Fruit fly (Drosophila melanogaster): ENCODE data around the gene D19B.
A peak's percentile ranks its signal among the peaks of the same experiment; 100 is the strongest.

D19B gene

dm6 chr3L:6159863-6160262, 24.9 kb downstream of the D19B start (continued):
- TF ChIP-seq oc (tag; optimal IDR thresholded peaks at IDR 0.05) (no peak), CG3726 (GFP tag; IDR thresholded peaks at IDR 0.05) (no peak), Kr (GFP tag; optimal IDR thresholded peaks at IDR 0.05) (no peak), CG10274 (GFP tag; optimal IDR thresholded peaks at IDR 0.05) (no peak), CG5245 (GFP tag; optimal IDR thresholded peaks at IDR 0.05) (no peak), CG9609 (GFP tag; optimal IDR thresholded peaks at IDR 0.05) (no peak), CG2202 (tag; optimal IDR thresholded peaks at IDR 0.05) (no peak), seq (GFP tag; IDR thresholded peaks at IDR 0.05) (no peak), CG16815 (GFP tag; optimal IDR thresholded peaks at IDR 0.05) (no peak), CG7556 (GFP tag; optimal IDR thresholded peaks at IDR 0.05) (peak; percentile 43), Sox100B (GFP tag; optimal IDR thresholded peaks at IDR 0.05) (peak; percentile 42), CG14965 (GFP tag; optimal IDR thresholded peaks at IDR 0.05; ENCODE audit: borderline replicate concordance) (no peak), CG12104 (GFP tag; optimal IDR thresholded peaks at IDR 0.05) (no peak), CG2712 (tag; optimal IDR thresholded peaks at IDR 0.05) (peak; percentile 65), dm (GFP tag; optimal IDR thresholded peaks at IDR 0.05) (no peak), CoRest (tag; optimal IDR thresholded peaks at IDR 0.05) (peak; percentile 26), hth (optimal IDR thresholded peaks at IDR 0.05) (no peak), pfk (GFP tag; optimal IDR thresholded peaks at IDR 0.05) (no peak), CG15696 (tag; optimal IDR thresholded peaks at IDR 0.05) (peak; percentile 16), CG12155 (GFP tag; optimal IDR thresholded peaks at IDR 0.05) (no peak), CG8924 (tag; optimal IDR thresholded peaks at IDR 0.05) (peak; percentile 35), zf30C (GFP tag; optimal IDR thresholded peaks at IDR 0.05) (no peak), Sox102F (GFP tag; optimal IDR thresholded peaks at IDR 0.05) (no peak), CG11696 (GFP tag; IDR thresholded peaks at IDR 0.05) (no peak), CG4854 (GFP tag; optimal IDR thresholded peaks at IDR 0.05) (no peak), CG12769 (tag; optimal IDR thresholded peaks at IDR 0.05) (no peak), Camta (GFP tag; optimal IDR thresholded peaks at IDR 0.05) (no peak), grau (tag; optimal IDR thresholded peaks at IDR 0.05) (peak; percentile 23), YL-1 (GFP tag; optimal IDR thresholded peaks at IDR 0.05) (no peak), fu2 (GFP tag; optimal IDR thresholded peaks at IDR 0.05) (no peak), z (GFP tag; IDR thresholded peaks at IDR 0.05) (no peak), slou (GFP tag; optimal IDR thresholded peaks at IDR 0.05) (no peak), CG10979 (tag; optimal IDR thresholded peaks at IDR 0.05) (peak; percentile 68), CG13287 (GFP tag; IDR thresholded peaks at IDR 0.05; ENCODE audit: partially characterized antibody) (no peak), Max (GFP tag; optimal IDR thresholded peaks at IDR 0.05) (no peak), cg (GFP tag; optimal IDR thresholded peaks at IDR 0.05) (no peak), gcm2 (GFP tag; optimal IDR thresholded peaks at IDR 0.05) (no peak), crp (GFP tag; optimal IDR thresholded peaks at IDR 0.05) (no peak), CG17385 (GFP tag; optimal IDR thresholded peaks at IDR 0.05) (no peak), CG7745 (tag; optimal IDR thresholded peaks at IDR 0.05) (no peak), slp2 (GFP tag; optimal IDR thresholded peaks at IDR 0.05) (no peak), Gsc (GFP tag; IDR thresholded peaks at IDR 0.05) (no peak), CG1603 (tag; optimal IDR thresholded peaks at IDR 0.05) (no peak), gt (GFP tag; IDR thresholded peaks at IDR 0.05) (no peak), kay (GFP tag; optimal IDR thresholded peaks at IDR 0.05) (no peak), lab (GFP tag; optimal IDR thresholded peaks at IDR 0.05) (no peak), CG9727 (GFP tag; optimal IDR thresholded peaks at IDR 0.05) (peak; percentile 23), CG10321 (GFP tag; IDR thresholded peaks at IDR 0.05) (no peak), Vsx1 (GFP tag; optimal IDR thresholded peaks at IDR 0.05) (no peak), CG15601 (tag; optimal IDR thresholded peaks at IDR 0.05) (no peak), sens (GFP tag) (peak; percentile 55), CG8478 (optimal IDR thresholded peaks at IDR 0.05) (no peak)

Data from whole organism, embryonic.